Worm (Caenorhabditis elegans) whole organism, mixed stage, embryonic: ENCODE data around the gene C31H1.2.

Source experiments
- lin-32 ChIP-seq: fragments of 200-800 bp; sonication (Bioruptor generic); optimal IDR thresholded peaks from 2 replicates; lab custom pipeline; 2018; ENCODE audit warnings: mild to moderate bottlenecking, missing genetic modification characterization, missing compliant biosample characterization
- mab-5 ChIP-seq: fragments of 150-350 bp; optimal IDR thresholded peaks from 2 replicates; lab custom pipeline; 2014; ENCODE audit warnings: missing biosample characterization, missing genetic modification characterization
- nhr-237 ChIP-seq: fragments of 150-350 bp; optimal IDR thresholded peaks from 2 replicates; lab custom pipeline; 2014; ENCODE audit warnings: missing biosample characterization, missing genetic modification characterization
- nhr-28 ChIP-seq: fragments of 150-350 bp; optimal IDR thresholded peaks from 2 replicates; lab custom pipeline; 2014; ENCODE audit warnings: missing biosample characterization, missing genetic modification characterization
- sem-2 ChIP-seq: fragments of 200-800 bp; sonication (Bioruptor generic); optimal IDR thresholded peaks from 2 replicates; lab custom pipeline; 2018; ENCODE audit warnings: mild to moderate bottlenecking, missing genetic modification characterization, missing compliant biosample characterization
- unc-39 ChIP-seq: fragments of 150-350 bp; optimal IDR thresholded peaks from 2 replicates; lab custom pipeline; 2014; ENCODE audit warnings: missing biosample characterization, missing genetic modification characterization
- unc-62 ChIP-seq: fragments of 150-350 bp; optimal IDR thresholded peaks from 2 replicates; lab custom pipeline; 2014; ENCODE audit warnings: missing biosample characterization, missing genetic modification reagents, missing genetic modification characterization

DNA sequence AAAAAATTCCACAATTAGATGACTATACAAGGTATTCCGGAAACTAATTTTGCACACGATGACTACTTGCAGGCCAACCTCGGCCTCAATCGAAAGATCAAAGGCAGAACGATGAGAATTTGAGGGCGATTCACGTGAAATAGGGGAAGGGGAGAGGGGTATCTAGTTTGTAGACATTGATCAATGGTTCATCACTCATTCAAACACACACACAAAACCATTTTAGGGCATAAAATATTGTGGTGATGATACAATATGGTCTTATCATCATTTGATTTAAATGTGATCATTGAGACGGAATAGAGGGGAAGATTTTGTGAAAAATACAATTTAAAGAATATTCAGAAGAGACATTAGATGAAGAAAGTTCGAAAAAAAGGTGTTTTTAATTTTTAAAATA is 28.3 kb upstream of the C31H1.2 start:
- no peak for TF ChIP-seq mab-5 (tag; lab: Kevin White, UChicago)
- TF ChIP-seq unc-62 = no peak
- TF ChIP-seq nhr-28 (tag; lab: Kevin White, UChicago) = no peak
- TF ChIP-seq lin-32 = no peak
- no peak for TF ChIP-seq sem-2 (GFP tag; lab: Kevin White, UChicago)
- TF ChIP-seq unc-39 (tag; lab: Kevin White, UChicago) = no peak
- no peak for TF ChIP-seq nhr-237 (tag; lab: Kevin White, UChicago)
